Fruit fly (Drosophila melanogaster) whole organism, wandering third instar larva: ENCODE data around the gene Kcmf1.
A peak's percentile ranks its signal among the peaks of the same experiment; 100 is the strongest.

Experiments
- Abd-B ChIP-seq: fragments of >200 bp; optimal IDR thresholded peaks from 2 replicates; lab custom pipeline; 2017; ENCODE audit warnings: missing biosample characterization, missing genetic modification characterization
- CG32264 ChIP-seq: fragments of 200-800 bp; sonication (Bioruptor generic); optimal IDR thresholded peaks from 2 replicates; lab custom pipeline; 2016; ENCODE audit warnings: missing biosample characterization, missing genetic modification characterization
- CG9705 ChIP-seq: fragments of 200-800 bp; sonication (Bioruptor generic); optimal IDR thresholded peaks from 2 replicates; lab custom pipeline; 2018; ENCODE audit warnings: missing biosample characterization, mild to moderate bottlenecking, missing genetic modification characterization
- CrebA ChIP-seq: fragments of 200-800 bp; sonication (Bioruptor generic); optimal IDR thresholded peaks from 2 replicates; lab custom pipeline; 2016; ENCODE audit warnings: missing biosample characterization, mild to moderate bottlenecking, missing genetic modification characterization, borderline replicate concordance
- Dfd ChIP-seq: fragments of >200 bp; optimal IDR thresholded peaks from 2 replicates; lab custom pipeline; 2017; ENCODE audit warnings: missing biosample characterization, missing genetic modification characterization
- Dif ChIP-seq: fragments of 200-275, 200-300 bp; sonication (Bioruptor generic); optimal IDR thresholded peaks from 2 replicates; lab custom pipeline; 2018; ENCODE audit warnings: missing biosample characterization, missing genetic modification characterization; ENCODE audit not compliant: partially characterized antibody
- GATAd ChIP-seq: sonication (Bioruptor generic); optimal IDR thresholded peaks from 2 replicates; lab custom pipeline; 2016; ENCODE audit warnings: missing biosample characterization, missing genetic modification characterization
- HLH106 ChIP-seq: fragments of 200-800 bp; optimal IDR thresholded peaks from 3 replicates; lab custom pipeline; 2019; ENCODE audit warnings: missing biosample characterization, mild to moderate bottlenecking, missing genetic modification characterization, moderate library complexity
- Hnf4 ChIP-seq: fragments of 200-800 bp; sonication (Bioruptor generic); optimal IDR thresholded peaks from 2 replicates; lab custom pipeline; 2016; ENCODE audit warnings: missing biosample characterization, mild to moderate bottlenecking, missing genetic modification characterization
- Hr78 ChIP-seq: fragments of >200 bp; optimal IDR thresholded peaks from 2 replicates; lab custom pipeline; 2017; ENCODE audit warnings: missing biosample characterization, missing genetic modification characterization
- Hr83 ChIP-seq: fragments of 200-300 bp; sonication (Bioruptor generic); optimal IDR thresholded peaks from 2 replicates; lab custom pipeline; 2016; ENCODE audit warnings: missing biosample characterization, mild to moderate bottlenecking, missing genetic modification characterization, moderate library complexity; ENCODE audit not compliant: poor library complexity, severe bottlenecking
- Jra ChIP-seq: sonication (Bioruptor generic); optimal IDR thresholded peaks from 2 replicates; lab custom pipeline; 2016; ENCODE audit warnings: missing biosample characterization, missing genetic modification characterization
- Mio ChIP-seq: sonication (Bioruptor generic); optimal IDR thresholded peaks from 2 replicates; lab custom pipeline; 2016; ENCODE audit warnings: missing biosample characterization, missing genetic modification characterization
- Myc ChIP-seq: fragments of >200 bp; optimal IDR thresholded peaks from 2 replicates; lab custom pipeline; 2017
- N ChIP-seq: fragments of >200 bp; optimal IDR thresholded peaks from 2 replicates; lab custom pipeline; 2018; ENCODE audit warnings: missing biosample characterization, missing external identifiers, missing genetic modification characterization
- OdsH ChIP-seq: fragments of 200-800 bp; sonication (Bioruptor generic); optimal IDR thresholded peaks from 2 replicates; lab custom pipeline; 2016; ENCODE audit warnings: missing biosample characterization, mild to moderate bottlenecking, missing genetic modification characterization
- Rel ChIP-seq, 2 experiments: fragments of 200-800 bp; sonication (Bioruptor generic) in 1 of 2; optimal IDR thresholded peaks; 2 replicates in 1 of 2; 3 replicates in 1 of 2; lab custom pipeline; 2016 to 2019; ENCODE audit warnings: mild to moderate bottlenecking in 2 of 2, missing biosample characterization in 2 of 2, missing genetic modification characterization in 2 of 2, moderate library complexity in 1 of 2
- Sp1 ChIP-seq: fragments of 200-800 bp; sonication (Bioruptor generic); optimal IDR thresholded peaks from 3 replicates; lab custom pipeline; 2019; ENCODE audit warnings: missing biosample characterization, mild to moderate bottlenecking, missing genetic modification characterization, moderate library complexity
- Vsx2 ChIP-seq: fragments of 200-300, 225-300 bp; sonication (Bioruptor generic); optimal IDR thresholded peaks from 2 replicates; lab custom pipeline; 2018; ENCODE audit warnings: missing biosample characterization, missing genetic modification characterization; ENCODE audit not compliant: partially characterized antibody
- br ChIP-seq: fragments of 200-800 bp; sonication (Bioruptor generic); optimal IDR thresholded peaks from 2 replicates; lab custom pipeline; 2016; ENCODE audit warnings: missing biosample characterization, missing genetic modification characterization
- brk ChIP-seq: fragments of 200-800 bp; sonication (Bioruptor generic); optimal IDR thresholded peaks from 2 replicates; lab custom pipeline; 2016; ENCODE audit warnings: missing biosample characterization, mild to moderate bottlenecking, missing genetic modification characterization
- dl ChIP-seq, 2 experiments: fragments of 175-275, 200-275 bp in 1 of 2; fragments of 200-275 bp in 1 of 2; sonication (Bioruptor generic); optimal IDR thresholded peaks; lab custom pipeline; 2018; ENCODE audit warnings: mild to moderate bottlenecking in 2 of 2, missing biosample characterization in 2 of 2, missing genetic modification characterization in 2 of 2, moderate library complexity in 2 of 2; ENCODE audit not compliant: partially characterized antibody in 2 of 2, insufficient read depth in 1 of 2
- dmrt93B ChIP-seq: fragments of 200-800 bp; sonication (Bioruptor generic); optimal IDR thresholded peaks from 2 replicates; lab custom pipeline; 2018; ENCODE audit warnings: missing biosample characterization, mild to moderate bottlenecking, missing genetic modification characterization
- dsf ChIP-seq: sonication (Bioruptor generic); optimal IDR thresholded peaks from 2 replicates; lab custom pipeline; 2016; ENCODE audit warnings: missing biosample characterization, missing genetic modification characterization, borderline replicate concordance
- ey ChIP-seq: fragments of 200-800 bp; sonication (Bioruptor generic); optimal IDR thresholded peaks from 2 replicates; lab custom pipeline; 2016; ENCODE audit warnings: missing biosample characterization, missing genetic modification characterization
- foxo ChIP-seq, 2 experiments: fragments of 200-800 bp; sonication (Bioruptor generic); optimal IDR thresholded peaks; 2 replicates in 1 of 2; 3 replicates in 1 of 2; lab custom pipeline; 2016 to 2017; ENCODE audit warnings: missing biosample characterization in 2 of 2, missing genetic modification characterization in 2 of 2
- fru ChIP-seq: fragments of 200-800 bp; sonication (Bioruptor generic); optimal IDR thresholded peaks from 3 replicates; lab custom pipeline; 2016; ENCODE audit warnings: missing biosample characterization, mild to moderate bottlenecking, missing genetic modification characterization
- h ChIP-seq: fragments of 200-800 bp; sonication (Bioruptor generic); optimal IDR thresholded peaks from 3 replicates; lab custom pipeline; 2016; ENCODE audit warnings: missing biosample characterization, mild to moderate bottlenecking, missing genetic modification characterization
- jim ChIP-seq: fragments of 175-275, 200-325 bp; sonication (Bioruptor generic); optimal IDR thresholded peaks from 2 replicates; lab custom pipeline; 2016; ENCODE audit warnings: missing biosample characterization, mild to moderate bottlenecking, missing genetic modification characterization
- lola ChIP-seq: fragments of >200 bp; optimal IDR thresholded peaks from 2 replicates; lab custom pipeline; 2017; ENCODE audit warnings: missing biosample characterization, missing genetic modification characterization
- pan ChIP-seq: fragments of >200 bp; optimal IDR thresholded peaks from 2 replicates; lab custom pipeline; 2017
- psq ChIP-seq: fragments of 200-800 bp; sonication (Bioruptor generic); optimal IDR thresholded peaks from 3 replicates; lab custom pipeline; 2017; ENCODE audit warnings: missing biosample characterization, mild to moderate bottlenecking, missing genetic modification characterization, moderate library complexity
- rgr ChIP-seq: fragments of 200-800 bp; sonication (Bioruptor generic); optimal IDR thresholded peaks from 3 replicates; lab custom pipeline; 2016; ENCODE audit warnings: missing biosample characterization, mild to moderate bottlenecking, missing genetic modification characterization
- sage ChIP-seq: fragments of 200-800 bp; sonication (Bioruptor generic); optimal IDR thresholded peaks from 2 replicates; lab custom pipeline; 2016; ENCODE audit warnings: missing biosample characterization, mild to moderate bottlenecking, missing genetic modification characterization
- sv ChIP-seq: fragments of 200-800 bp; sonication (Bioruptor generic); optimal IDR thresholded peaks from 3 replicates; lab custom pipeline; 2016; ENCODE audit warnings: missing biosample characterization, missing genetic modification characterization
- tai ChIP-seq: sonication (Bioruptor generic); optimal IDR thresholded peaks from 2 replicates; lab custom pipeline; 2016; ENCODE audit warnings: missing biosample characterization, missing genetic modification characterization
- usp ChIP-seq: fragments of >200 bp; optimal IDR thresholded peaks from 2 replicates; lab custom pipeline; 2017; ENCODE audit warnings: missing biosample characterization, missing genetic modification characterization
- woc ChIP-seq: sonication (Bioruptor generic); optimal IDR thresholded peaks from 2 replicates; lab custom pipeline; 2016; ENCODE audit warnings: missing biosample characterization, mild to moderate bottlenecking, missing genetic modification characterization

Kcmf1 gene

DNA sequence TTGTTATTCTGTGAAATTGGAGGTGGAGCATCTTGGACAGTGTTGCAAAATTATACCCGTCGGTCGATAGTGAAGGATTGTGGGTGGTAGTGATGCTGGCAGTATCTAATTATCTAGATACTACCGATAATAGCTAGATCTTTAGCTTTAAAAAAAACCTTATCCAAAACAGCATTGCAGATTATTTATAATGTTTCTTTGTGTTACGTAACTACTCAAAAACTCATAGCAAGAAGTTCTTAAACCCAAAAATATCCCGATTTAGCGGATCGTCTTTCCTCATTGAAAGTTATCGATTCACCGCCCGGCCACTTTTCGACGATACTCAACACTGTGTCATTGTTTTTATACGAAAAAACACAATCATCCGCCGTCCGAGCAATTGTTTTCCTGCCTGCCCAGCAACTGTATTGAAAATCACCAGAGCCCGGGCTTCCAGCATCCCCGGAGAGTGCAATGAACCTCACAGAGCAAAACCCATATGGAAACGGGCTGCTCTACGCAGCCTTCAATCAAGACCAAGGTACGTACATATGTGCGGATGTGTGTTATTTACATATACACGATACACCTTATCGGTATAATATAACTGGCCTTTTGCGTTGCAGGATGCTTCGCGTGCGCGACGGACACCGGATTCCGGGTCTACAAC lies 21.7 kb downstream of the Kcmf1 start, which contains the start of gene CG11975:
Gene CG11975 (plus strand): TSS at position 326 of the 652 bp plus-strand sequence.
- TF ChIP-seq sage (GFP tag; lab: Kevin White, UChicago), result no peak
- TF ChIP-seq pan (lab: Kevin White, UChicago), result no peak
- peak; percentile 28 for TF ChIP-seq Dif (GFP tag; lab: Kevin White, UChicago)
- TF ChIP-seq sv, result peak; percentile 64
- no peak for TF ChIP-seq jim (GFP tag; lab: Kevin White, UChicago)
- TF ChIP-seq lola (GFP tag; lab: Kevin White, UChicago), result no peak
- TF ChIP-seq ey (GFP tag; lab: Kevin White, UChicago), result peak; percentile 84
- peak; percentile 79 for TF ChIP-seq psq (GFP tag; lab: Kevin White, UChicago)
- no peak for TF ChIP-seq usp (GFP tag; lab: Kevin White, UChicago)
- TF ChIP-seq CG32264 (GFP tag; lab: Kevin White, UChicago), result peak; percentile 3
- TF ChIP-seq tai (GFP tag; lab: Kevin White, UChicago), result no peak
- TF ChIP-seq Rel (GFP tag; optimal IDR thresholded peaks at IDR 0.05; lab: Kevin White, UChicago), result no peak
- peak; percentile 69 for TF ChIP-seq Rel (tag; optimal IDR thresholded peaks at IDR 0.05; lab: Kevin White, UChicago)
- TF ChIP-seq woc, result peak; percentile 92
- peak; percentile 89 for TF ChIP-seq h (GFP tag; lab: Kevin White, UChicago)
- peak; percentile 80 for TF ChIP-seq OdsH
- no peak for TF ChIP-seq Dfd
- TF ChIP-seq HLH106, result peak; percentile 75
- TF ChIP-seq Myc (lab: Kevin White, UChicago), result peak; percentile 98
- no peak for TF ChIP-seq brk
- TF ChIP-seq N (GFP tag; lab: Kevin White, UChicago), result no peak
- TF ChIP-seq foxo (GFP tag; optimal IDR thresholded peaks at IDR 0.05; lab: Kevin White, UChicago), result peak; percentile 40 to 89
- TF ChIP-seq Hnf4 (GFP tag; lab: Kevin White, UChicago), result peak; percentile 91
- TF ChIP-seq dmrt93B (GFP tag; lab: Kevin White, UChicago), result no peak
- no peak for TF ChIP-seq Vsx2
- no peak for TF ChIP-seq Mio (GFP tag; lab: Kevin White, UChicago)
- peak; percentile 80 for TF ChIP-seq br (GFP tag; lab: Kevin White, UChicago)
- no peak for TF ChIP-seq Abd-B (GFP tag; lab: Kevin White, UChicago)
- peak; percentile 84 for TF ChIP-seq rgr
- TF ChIP-seq Hr78 (GFP tag; lab: Kevin White, UChicago), result no peak
- TF ChIP-seq Jra (GFP tag; lab: Kevin White, UChicago), result peak; percentile 86
- peak; percentile 90 for TF ChIP-seq Hr83 (GFP tag; lab: Kevin White, UChicago)
- no peak for TF ChIP-seq dsf (GFP tag; lab: Kevin White, UChicago)
- TF ChIP-seq fru, result peak; percentile 85
- peak; percentile 60 for TF ChIP-seq CG9705 (GFP tag; lab: Kevin White, UChicago)
- peak; percentile 71 for TF ChIP-seq Sp1
- no peak for TF ChIP-seq CrebA (GFP tag; lab: Kevin White, UChicago)
- TF ChIP-seq GATAd (GFP tag; lab: Kevin White, UChicago), result peak; percentile 60
- TF ChIP-seq dl (GFP tag; optimal IDR thresholded peaks at IDR 0.05; lab: Kevin White, UChicago; ENCODE audit: insufficient read depth in 1 of 2, partially characterized antibody in 2 of 2), result no peak

DNA sequence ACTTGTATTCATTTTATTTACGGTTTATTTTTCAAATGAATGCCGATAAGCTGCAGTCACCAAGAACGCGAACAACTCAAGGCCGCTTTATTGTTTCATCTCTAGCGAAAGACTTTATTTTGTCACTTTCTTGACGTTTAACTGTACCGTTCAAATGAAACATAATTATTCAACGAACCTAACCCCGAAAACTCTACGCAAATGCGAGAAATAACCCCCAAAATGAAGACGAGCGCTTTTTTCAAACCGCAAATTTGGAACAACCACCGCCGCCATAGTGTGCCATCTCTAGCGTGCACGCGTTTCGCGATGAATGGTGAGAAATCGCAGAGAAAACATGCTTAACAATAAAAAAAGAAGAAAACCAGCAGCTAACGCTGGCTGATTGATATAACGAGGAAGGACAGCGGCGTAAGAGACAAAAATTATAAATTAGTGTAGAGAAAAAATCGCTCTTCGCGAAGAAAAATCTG lies 30.1 kb downstream of the Kcmf1 start, which contains the start of gene CG11970:
Gene CG11970 (plus strand): TSS at position 117 of the 473 bp plus-strand sequence.
- peak; percentile 24 for TF ChIP-seq OdsH
- no peak for TF ChIP-seq tai (GFP tag; lab: Kevin White, UChicago)
- TF ChIP-seq Jra (GFP tag; lab: Kevin White, UChicago), result peak; percentile 31
- no peak for TF ChIP-seq sv
- no peak for TF ChIP-seq h (GFP tag; lab: Kevin White, UChicago)
- TF ChIP-seq rgr, result peak; percentile 42
- TF ChIP-seq HLH106, result peak; percentile 71
- TF ChIP-seq usp (GFP tag; lab: Kevin White, UChicago), result no peak
- no peak for TF ChIP-seq lola (GFP tag; lab: Kevin White, UChicago)
- TF ChIP-seq N (GFP tag; lab: Kevin White, UChicago), result no peak
- peak; percentile 23 for TF ChIP-seq Myc (lab: Kevin White, UChicago)
- TF ChIP-seq Hnf4 (GFP tag; lab: Kevin White, UChicago), result no peak
- peak; percentile 44 for TF ChIP-seq fru
- no peak for TF ChIP-seq Dfd
- peak; percentile 42 for TF ChIP-seq Sp1
- no peak for TF ChIP-seq dmrt93B (GFP tag; lab: Kevin White, UChicago)
- peak; percentile 25 for TF ChIP-seq Hr83 (GFP tag; lab: Kevin White, UChicago)
- no peak for TF ChIP-seq Abd-B (GFP tag; lab: Kevin White, UChicago)
- no peak for TF ChIP-seq pan (lab: Kevin White, UChicago)
- TF ChIP-seq Rel (GFP tag; optimal IDR thresholded peaks at IDR 0.05; lab: Kevin White, UChicago), result no peak
- peak; percentile 15 for TF ChIP-seq Rel (tag; optimal IDR thresholded peaks at IDR 0.05; lab: Kevin White, UChicago)
- TF ChIP-seq woc, result peak; percentile 51
- peak; percentile 26 for TF ChIP-seq psq (GFP tag; lab: Kevin White, UChicago)
- TF ChIP-seq Vsx2, result no peak
- TF ChIP-seq ey (GFP tag; lab: Kevin White, UChicago), result peak; percentile 37
- TF ChIP-seq CG9705 (GFP tag; lab: Kevin White, UChicago), result peak; percentile 62
- TF ChIP-seq jim (GFP tag; lab: Kevin White, UChicago), result no peak
- TF ChIP-seq foxo (GFP tag; optimal IDR thresholded peaks at IDR 0.05; lab: Kevin White, UChicago), result peak in 1 of 2 experiments; percentile 48
